Worm (Caenorhabditis elegans) whole organism, L4/young adult: ENCODE results near the gene ZK185.2.

ENCODE experiments used
- W03F9.2 ChIP-seq: fragments of 150-350 bp; optimal IDR thresholded peaks from 2 replicates; lab custom pipeline; 2014; ENCODE audit warnings: missing biosample characterization, missing genetic modification characterization
- him-1 ChIP-seq: sonication (generic microtip); optimal IDR thresholded peaks from 2 replicates; lab custom pipeline; 2016; ENCODE audit warnings: missing genotype, missing genetic modification reagents, missing genetic modification characterization, missing compliant biosample characterization

- no peak for TF ChIP-seq him-1
- TF ChIP-seq W03F9.2 (tag; lab: Kevin White, UChicago) = no peak
These were observed 52.1 kb downstream of the ZK185.2 start for ce11 chrIV:4588408-4588807.
